ENCODE assay signal across 4 worm cellular contexts in the genomic region with DNA sequence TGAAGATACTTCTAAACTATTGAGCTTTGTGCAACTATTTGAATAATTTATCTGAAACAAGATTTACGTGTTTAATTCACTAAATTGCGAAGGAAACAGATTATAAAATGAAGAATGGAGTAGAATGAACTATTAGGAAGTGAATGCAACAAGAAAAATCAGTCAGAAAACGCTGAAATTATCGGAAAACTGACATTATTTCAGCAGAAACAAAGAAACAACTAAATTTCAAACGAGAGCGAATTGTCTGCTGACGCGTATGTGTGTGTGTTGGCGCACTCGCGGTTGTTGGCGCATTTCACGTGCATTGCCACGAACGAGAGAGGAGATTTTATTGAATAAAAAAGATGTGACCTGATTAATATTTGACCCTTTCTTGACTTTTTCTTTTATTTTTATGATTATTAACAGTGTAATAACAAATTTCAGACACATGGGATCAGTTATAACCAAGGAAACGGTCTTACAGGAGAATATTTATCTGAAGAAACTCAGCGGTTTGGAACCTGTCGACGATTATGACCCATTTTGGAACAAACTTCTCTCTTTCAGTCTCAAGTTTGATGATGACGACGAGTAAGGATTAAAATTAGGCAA.
TF ChIP-seq lines count a peak whose summit lies in the region.

A gene (minus strand): TSS at position 51 of the 597 bp plus-strand sequence.
A gene (plus strand): TSS at position 430 of the 597 bp plus-strand sequence.

TF ChIP-seq in whole organism, L2 larva, 48 proteins besides CTCF, POLR2A, EP300 and RAD21:
- TF ChIP-seq fos-1 (tag; optimal IDR thresholded peaks at IDR 0.05; lab: Kevin White, UChicago) (peak; percentile 43), unc-39 (tag; optimal IDR thresholded peaks at IDR 0.05; lab: Kevin White, UChicago) (no peak), Y55F3AM.14 (GFP tag; optimal IDR thresholded peaks at IDR 0.05; lab: Kevin White, UChicago) (no peak), lsy-2 (tag; optimal IDR thresholded peaks at IDR 0.05; lab: Kevin White, UChicago) (peak in 1 of 2 experiments; percentile 69), ztf-4 (tag; optimal IDR thresholded peaks at IDR 0.05; lab: Kevin White, UChicago) (no peak), nhr-25 (tag; optimal IDR thresholded peaks at IDR 0.05; lab: Kevin White, UChicago) (no peak), ceh-82 (tag; optimal IDR thresholded peaks at IDR 0.05; lab: Kevin White, UChicago) (no peak), skn-1 (tag; optimal IDR thresholded peaks at IDR 0.05; lab: Kevin White, UChicago) (no peak), nhr-21 (tag; optimal IDR thresholded peaks at IDR 0.05; lab: Kevin White, UChicago) (peak; percentile 10), ama-1 (optimal IDR thresholded peaks at IDR 0.05; lab: Kevin White, UChicago) (no peak), mab-5 (tag; optimal IDR thresholded peaks at IDR 0.05; lab: Kevin White, UChicago) (peak; percentile 2), R02D3.7 (tag; optimal IDR thresholded peaks at IDR 0.05; lab: Kevin White, UChicago) (peak; percentile 14), lin-11 (tag; optimal IDR thresholded peaks at IDR 0.05; lab: Kevin White, UChicago) (peak; percentile 58), nhr-129 (tag; optimal IDR thresholded peaks at IDR 0.05; lab: Kevin White, UChicago) (peak; percentile 81), sma-9 (GFP tag; optimal IDR thresholded peaks at IDR 0.05; lab: Kevin White, UChicago) (peak; percentile 54), sma-9 (tag; optimal IDR thresholded peaks at IDR 0.05; lab: Kevin White, UChicago) (no peak), sma-3 (GFP tag; optimal IDR thresholded peaks at IDR 0.05; lab: Kevin White, UChicago) (peak; percentile 64), nhr-77 (tag; optimal IDR thresholded peaks at IDR 0.05; lab: Kevin White, UChicago) (no peak)

TF ChIP-seq in whole organism, L4 larva, 104 proteins besides CTCF, POLR2A, EP300 and RAD21:
- TF ChIP-seq mxl-2 (GFP tag; conservative IDR thresholded peaks at IDR 0.05; lab: Robert Waterston, UW) (no peak), pha-4 (GFP tag; IDR thresholded peaks at IDR 0.05; lab: Robert Waterston, UW) (no peak), pha-4 (tag; optimal IDR thresholded peaks at IDR 0.05; lab: Kevin White, UChicago) (peak; percentile 67), dpl-1 (GFP tag; optimal IDR thresholded peaks at IDR 0.05; lab: Kevin White, UChicago) (peak; percentile 87), daf-16 (GFP tag; optimal IDR thresholded peaks at IDR 0.05; lab: Kevin White, UChicago) (no peak), daf-16 (tag; optimal IDR thresholded peaks at IDR 0.05; lab: Kevin White, UChicago) (no peak), attf-4 (tag; optimal IDR thresholded peaks at IDR 0.05; lab: Kevin White, UChicago) (no peak), nhr-6 (tag; optimal IDR thresholded peaks at IDR 0.05; lab: Kevin White, UChicago) (peak; percentile 81), hmg-1.1 (GFP tag; IDR thresholded peaks at IDR 0.05; lab: Robert Waterston, UW) (peak; percentile 54; the same call in 1 of the 2 replicates), aha-1 (tag; lab: Kevin White, UChicago) (peak; percentile 98), Y5F2A.4 (GFP tag; optimal IDR thresholded peaks at IDR 0.05; lab: Kevin White, UChicago) (no peak), nhr-11 (tag; optimal IDR thresholded peaks at IDR 0.05; lab: Kevin White, UChicago) (peak; percentile 29), hlh-11 (tag; optimal IDR thresholded peaks at IDR 0.05; lab: Kevin White, UChicago) (peak; percentile 65), unc-130 (GFP tag; optimal IDR thresholded peaks at IDR 0.05; lab: Kevin White, UChicago) (peak; percentile 14), lsy-2 (tag; optimal IDR thresholded peaks at IDR 0.05; lab: Kevin White, UChicago) (peak in 1 of 2 experiments; percentile 34), unc-62 (GFP tag; optimal IDR thresholded peaks at IDR 0.05 in 1 of 2; lab: Kevin White, UChicago) (peak in 1 of 2 experiments; percentile 98), unc-62 (tag; optimal IDR thresholded peaks at IDR 0.05; lab: Kevin White, UChicago) (no peak), dmd-6 (GFP tag; IDR thresholded peaks at IDR 0.05; lab: Robert Waterston, UW) (peak; percentile 22; the same call in 1 of the 2 replicates), mes-2 (tag; optimal IDR thresholded peaks at IDR 0.05; lab: Kevin White, UChicago; ENCODE audit: poor library complexity, severe bottlenecking) (peak; percentile 85)
TF ChIP-seq in whole organism, L4 larva: peak in this region for 12.

TF ChIP-seq in whole organism, late embryonic, 69 proteins besides CTCF, POLR2A, EP300 and RAD21:
- TF ChIP-seq sdc-2 (tag; optimal IDR thresholded peaks at IDR 0.05; lab: Kevin White, UChicago) (peak; percentile 1), ets-4 (tag; optimal IDR thresholded peaks at IDR 0.05; lab: Kevin White, UChicago) (no peak), ceh-18 (tag; optimal IDR thresholded peaks at IDR 0.05; lab: Kevin White, UChicago) (peak; percentile 43), ceh-14 (tag; optimal IDR thresholded peaks at IDR 0.05; lab: Kevin White, UChicago) (peak; percentile 34), pqm-1 (tag; optimal IDR thresholded peaks at IDR 0.05; lab: Kevin White, UChicago) (no peak), ceh-34 (tag; optimal IDR thresholded peaks at IDR 0.05; lab: Kevin White, UChicago) (no peak), unc-86 (tag; optimal IDR thresholded peaks at IDR 0.05; lab: Kevin White, UChicago) (no peak), nhr-232 (tag; optimal IDR thresholded peaks at IDR 0.05; lab: Kevin White, UChicago) (no peak), unc-3 (GFP tag; conservative IDR thresholded peaks at IDR 0.05; lab: Robert Waterston, UW) (no peak), unc-3 (tag; optimal IDR thresholded peaks at IDR 0.05; lab: Kevin White, UChicago) (peak; percentile 7), nfya-1 (tag; optimal IDR thresholded peaks at IDR 0.05; lab: Kevin White, UChicago) (no peak), lim-6 (tag; optimal IDR thresholded peaks at IDR 0.05; lab: Kevin White, UChicago) (no peak), T23F11.4 (GFP tag; optimal IDR thresholded peaks at IDR 0.05; lab: Kevin White, UChicago) (no peak), unc-42 (tag; optimal IDR thresholded peaks at IDR 0.05; lab: Kevin White, UChicago) (peak; percentile 69), hlh-30 (tag; optimal IDR thresholded peaks at IDR 0.05; lab: Kevin White, UChicago; ENCODE audit: insufficient read depth) (peak; percentile 57), lin-11 (tag; optimal IDR thresholded peaks at IDR 0.05; lab: Kevin White, UChicago) (no peak), ceh-22 (tag; optimal IDR thresholded peaks at IDR 0.05; lab: Kevin White, UChicago) (no peak), gmeb-2 (tag; optimal IDR thresholded peaks at IDR 0.05; lab: Kevin White, UChicago) (no peak), ceh-45 (GFP tag; IDR thresholded peaks at IDR 0.05; lab: Robert Waterston, UW) (no peak), ztf-16 (tag; optimal IDR thresholded peaks at IDR 0.05; lab: Kevin White, UChicago) (no peak), madf-2 (tag; optimal IDR thresholded peaks at IDR 0.05; lab: Kevin White, UChicago) (peak; percentile 29), odd-2 (tag; optimal IDR thresholded peaks at IDR 0.05; lab: Kevin White, UChicago) (no peak), ceh-24 (tag; optimal IDR thresholded peaks at IDR 0.05; lab: Kevin White, UChicago) (no peak), tbx-2 (tag; optimal IDR thresholded peaks at IDR 0.05; lab: Kevin White, UChicago) (peak; percentile 48)
TF ChIP-seq in whole organism, late embryonic: peak in this region for 8.

TF ChIP-seq in whole organism, mixed stage, embryonic, 35 proteins besides CTCF, POLR2A, EP300 and RAD21:
- TF ChIP-seq nhr-237 (tag; optimal IDR thresholded peaks at IDR 0.05; lab: Kevin White, UChicago) (no peak), ceh-39 (tag; optimal IDR thresholded peaks at IDR 0.05; lab: Kevin White, UChicago) (no peak), unc-39 (tag; optimal IDR thresholded peaks at IDR 0.05; lab: Kevin White, UChicago) (no peak), hlh-1 (tag; optimal IDR thresholded peaks at IDR 0.05; lab: Kevin White, UChicago) (no peak), unc-62 (GFP tag; optimal IDR thresholded peaks at IDR 0.05; lab: Kevin White, UChicago) (no peak), drap-1 (GFP tag; optimal IDR thresholded peaks at IDR 0.05; lab: Kevin White, UChicago) (no peak), pha-4 (tag; optimal IDR thresholded peaks at IDR 0.05; lab: Kevin White, UChicago) (peak; percentile 49), nhr-2 (tag; optimal IDR thresholded peaks at IDR 0.05; lab: Kevin White, UChicago) (no peak), tbx-8 (GFP tag; optimal IDR thresholded peaks at IDR 0.05; lab: Kevin White, UChicago) (no peak), snpc-4 (tag; optimal IDR thresholded peaks at IDR 0.05; lab: Kevin White, UChicago) (no peak), mls-2 (tag; optimal IDR thresholded peaks at IDR 0.05; lab: Kevin White, UChicago) (no peak), lsy-2 (tag; optimal IDR thresholded peaks at IDR 0.05; lab: Kevin White, UChicago) (no peak), lin-13 (tag; optimal IDR thresholded peaks at IDR 0.05; lab: Kevin White, UChicago) (peak; percentile 72)
